Worm (Caenorhabditis elegans) whole organism, young adult: ENCODE measurements around the gene saeg-1.
A peak's percentile ranks its signal among the peaks of the same experiment; 100 is the strongest.

Source experiments
- B0336.3 ChIP-seq: fragments of 200-800 bp; sonication (Bioruptor generic); IDR thresholded peaks from 2 replicates; pipeline ENCODE4 v1.3.6; 2022; ENCODE audit warnings: missing genetic modification characterization, missing compliant biosample characterization
- C06A6.2 ChIP-seq: fragments of 200-800 bp; sonication (Bioruptor generic); conservative IDR thresholded peaks from 2 replicates; pipeline ENCODE4 v1.3.6; 2022; ENCODE audit warnings: missing genetic modification characterization, missing compliant biosample characterization
- F10E7.11 ChIP-seq: sonication (generic microtip); optimal IDR thresholded peaks from 2 replicates; lab custom pipeline; 2017; ENCODE audit warnings: mild to moderate bottlenecking, missing genetic modification characterization, moderate library complexity, missing compliant biosample characterization
- K11D2.4 ChIP-seq: fragments of 200-800 bp; sonication (Bioruptor generic); IDR thresholded peaks from 2 replicates; pipeline ENCODE4 v1.3.6; 2022; ENCODE audit warnings: missing genetic modification reagents, missing genetic modification characterization, missing compliant biosample characterization
- K12H6.12 ChIP-seq: fragments of 200-800 bp; sonication (Bioruptor generic); optimal IDR thresholded peaks from 2 replicates; lab custom pipeline; 2018; ENCODE audit warnings: mild to moderate bottlenecking, missing genetic modification characterization, missing compliant biosample characterization
- Y53F4B.3 ChIP-seq: fragments of 200-800 bp; sonication (Bioruptor generic); IDR thresholded peaks from 2 replicates; pipeline ENCODE4 v1.3.6; 2022; ENCODE audit warnings: missing genetic modification reagents, missing genetic modification characterization, missing compliant biosample characterization
- Y53G8AR.9 ChIP-seq: fragments of 200-800 bp; sonication (Bioruptor generic); conservative IDR thresholded peaks from 2 replicates; pipeline ENCODE4 v1.3.6; 2022; ENCODE audit warnings: missing genetic modification reagents, missing genetic modification characterization, missing compliant biosample characterization
- Y79H2A.3 ChIP-seq: fragments of 200-800 bp; sonication (Bioruptor generic); conservative IDR thresholded peaks from 2 replicates; pipeline ENCODE4 v1.3.6; 2022; ENCODE audit warnings: missing genetic modification reagents, missing genetic modification characterization, missing compliant biosample characterization
- ZK185.1 ChIP-seq: sonication (generic microtip); optimal IDR thresholded peaks from 2 replicates; lab custom pipeline; 2016; ENCODE audit warnings: mild to moderate bottlenecking, missing genetic modification characterization, missing compliant biosample characterization; ENCODE audit not compliant: poor library complexity, severe bottlenecking
- aptf-2 ChIP-seq: fragments of 200-800 bp; sonication (Bioruptor generic); conservative IDR thresholded peaks from 2 replicates; pipeline ENCODE4 v1.3.6; 2022; ENCODE audit warnings: missing genetic modification reagents, missing genetic modification characterization, missing compliant biosample characterization
- aptf-3 ChIP-seq: fragments of 200-800 bp; sonication (Bioruptor generic); IDR thresholded peaks from 2 replicates; pipeline ENCODE4 v1.3.6; 2022; ENCODE audit warnings: missing genetic modification characterization, missing compliant biosample characterization
- attf-5 ChIP-seq: fragments of 200-800 bp; sonication (Bioruptor generic); optimal IDR thresholded peaks from 2 replicates; lab custom pipeline; 2018; ENCODE audit warnings: mild to moderate bottlenecking, missing genetic modification characterization, missing compliant biosample characterization
- bed-2 ChIP-seq: fragments of 200-800 bp; sonication (Bioruptor generic); IDR thresholded peaks from 2 replicates; pipeline ENCODE4 v1.3.6; 2022; ENCODE audit warnings: missing genetic modification reagents, missing genetic modification characterization, missing compliant biosample characterization
- ccch-3 ChIP-seq: fragments of 200-800 bp; sonication (Bioruptor generic); optimal IDR thresholded peaks from 2 replicates; lab custom pipeline; 2018; ENCODE audit warnings: mild to moderate bottlenecking, missing genetic modification characterization, missing compliant biosample characterization
- cebp-1 ChIP-seq, 2 experiments: fragments of 200-800 bp in 1 of 2; sonication (Bioruptor generic) in 1 of 2; sonication (generic microtip) in 1 of 2; IDR thresholded peaks in 1 of 2; optimal IDR thresholded peaks in 1 of 2; 2 replicates each; pipeline versions ENCODE4 v1.3.6 to Lab custom; 2017 to 2022; ENCODE audit warnings: missing compliant biosample characterization in 2 of 2, missing genetic modification characterization in 2 of 2, mild to moderate bottlenecking in 1 of 2, missing genetic modification reagents in 1 of 2, moderate library complexity in 1 of 2
- cebp-2 ChIP-seq: fragments of 200-800 bp; sonication (Bioruptor generic); IDR thresholded peaks from 2 replicates; pipeline ENCODE4 v1.3.6; 2022; ENCODE audit warnings: missing genetic modification characterization, missing compliant biosample characterization
- ceh-27 ChIP-seq: fragments of 200-800 bp; sonication (Bioruptor generic); optimal IDR thresholded peaks from 2 replicates; lab custom pipeline; 2018; ENCODE audit warnings: mild to moderate bottlenecking, missing genetic modification characterization, moderate library complexity, missing compliant biosample characterization
- die-1 ChIP-seq: sonication (generic microtip); optimal IDR thresholded peaks from 2 replicates; lab custom pipeline; 2016; ENCODE audit warnings: missing genotype, mild to moderate bottlenecking, missing genetic modification characterization, missing compliant biosample characterization
- dox-1 ChIP-seq: fragments of 200-800 bp; sonication (Bioruptor generic); IDR thresholded peaks from 2 replicates; pipeline ENCODE4 v1.3.6; 2022; ENCODE audit warnings: missing genetic modification reagents, missing genetic modification characterization, missing compliant biosample characterization
- egl-18 ChIP-seq: fragments of 200-800 bp; sonication (Bioruptor generic); IDR thresholded peaks from 2 replicates; pipeline ENCODE4 v1.3.6; 2022; ENCODE audit warnings: missing genetic modification reagents, missing genetic modification characterization, missing compliant biosample characterization
- egrh-3 ChIP-seq: fragments of 200-800 bp; sonication (Bioruptor generic); IDR thresholded peaks from 2 replicates; pipeline ENCODE4 v1.3.6; 2022; ENCODE audit warnings: missing genetic modification reagents, missing genetic modification characterization, missing compliant biosample characterization
- ekl-4 ChIP-seq: fragments of 200-800 bp; sonication (Bioruptor generic); IDR thresholded peaks from 2 replicates; pipeline ENCODE4 v1.3.6; 2022; ENCODE audit warnings: missing genetic modification reagents, missing genetic modification characterization, missing compliant biosample characterization
- him-1 ChIP-seq: sonication (generic microtip); optimal IDR thresholded peaks from 2 replicates; lab custom pipeline; 2016; ENCODE audit warnings: missing genotype, missing genetic modification reagents, missing genetic modification characterization, missing compliant biosample characterization
- hmg-1.2 ChIP-seq: fragments of 200-800 bp; sonication (Bioruptor generic); IDR thresholded peaks from 2 replicates; pipeline ENCODE4 v1.3.6; 2022; ENCODE audit warnings: missing genetic modification reagents, missing genetic modification characterization, missing compliant biosample characterization
- hmg-20 ChIP-seq: fragments of 200-800 bp; sonication (Bioruptor generic); IDR thresholded peaks from 2 replicates; pipeline ENCODE4 v1.3.6; 2022; ENCODE audit warnings: missing genetic modification reagents, missing genetic modification characterization, missing compliant biosample characterization
- hrde-1 ChIP-seq: sonication (generic microtip); optimal IDR thresholded peaks from 2 replicates; lab custom pipeline; 2016; ENCODE audit warnings: missing genetic modification characterization, mild to moderate bottlenecking, missing compliant biosample characterization, moderate library complexity, missing genotype, missing genetic modification reagents, borderline replicate concordance
- hsf-1 ChIP-seq: fragments of 200-800 bp; sonication (Bioruptor generic); IDR thresholded peaks from 2 replicates; pipeline ENCODE4 v1.3.6; 2022; ENCODE audit warnings: missing genetic modification reagents, missing genetic modification characterization, missing compliant biosample characterization
- lin-35 ChIP-seq, 3 experiments: fragments of 150-350 bp in 2 of 3; sonication (generic microtip) in 1 of 3; optimal IDR thresholded peaks; 2 replicates each; lab custom pipeline; 2014 to 2018; ENCODE audit warnings: missing biosample characterization in 3 of 3, missing genetic modification characterization in 3 of 3, missing genetic modification reagents in 3 of 3
- lsl-1 ChIP-seq: fragments of 200-800 bp; sonication (Bioruptor generic); optimal IDR thresholded peaks from 2 replicates; lab custom pipeline; 2018; ENCODE audit warnings: mild to moderate bottlenecking, missing genetic modification characterization, moderate library complexity, missing compliant biosample characterization
- madf-8 ChIP-seq: fragments of 200-800 bp; sonication (Bioruptor generic); conservative IDR thresholded peaks from 2 replicates; pipeline ENCODE4 v1.3.6; 2022; ENCODE audit warnings: missing genetic modification reagents, missing genetic modification characterization, missing compliant biosample characterization
- mcd-1 ChIP-seq: fragments of 200-800 bp; sonication (Bioruptor generic); IDR thresholded peaks from 2 replicates; pipeline ENCODE4 v1.3.6; 2022; ENCODE audit warnings: missing genetic modification reagents, missing genetic modification characterization, missing compliant biosample characterization
- mes-4 ChIP-seq: sonication (generic microtip); optimal IDR thresholded peaks from 2 replicates; lab custom pipeline; 2016; ENCODE audit warnings: missing genotype, missing genetic modification characterization, missing compliant biosample characterization
- mxl-1 ChIP-seq: sonication (generic microtip); optimal IDR thresholded peaks from 2 replicates; lab custom pipeline; 2016; ENCODE audit warnings: missing genetic modification characterization, missing compliant biosample characterization
- nfya-1 ChIP-seq: sonication (generic microtip); optimal IDR thresholded peaks from 2 replicates; lab custom pipeline; 2017; ENCODE audit warnings: antibody characterized with exemption, missing compliant biosample characterization, missing genetic modification characterization, borderline replicate concordance; ENCODE audit not compliant: insufficient read depth
- nfya-2 ChIP-seq: fragments of 200-800 bp; sonication (Bioruptor generic); IDR thresholded peaks from 2 replicates; pipeline ENCODE4 v1.3.6; 2022; ENCODE audit warnings: missing genetic modification reagents, missing genetic modification characterization, missing compliant biosample characterization
- nfyb-1 ChIP-seq: fragments of 200-800 bp; sonication (Bioruptor generic); IDR thresholded peaks from 2 replicates; pipeline ENCODE4 v1.3.6; 2022; ENCODE audit warnings: missing genetic modification reagents, missing genetic modification characterization, missing compliant biosample characterization
- nhr-179 ChIP-seq: sonication (generic microtip); optimal IDR thresholded peaks from 2 replicates; lab custom pipeline; 2016; ENCODE audit warnings: mild to moderate bottlenecking, missing genetic modification characterization, missing compliant biosample characterization
- nhr-27 ChIP-seq: fragments of 200-800 bp; sonication (Bioruptor generic); optimal IDR thresholded peaks from 2 replicates; lab custom pipeline; 2018; ENCODE audit warnings: mild to moderate bottlenecking, missing genetic modification characterization, moderate library complexity, missing compliant biosample characterization
- nhr-90 ChIP-seq: sonication (generic microtip); optimal IDR thresholded peaks from 2 replicates; lab custom pipeline; 2016; ENCODE audit warnings: missing genotype, mild to moderate bottlenecking, missing genetic modification characterization, missing compliant biosample characterization
- sdz-38 ChIP-seq: sonication (generic microtip); optimal IDR thresholded peaks from 2 replicates; lab custom pipeline; 2016; ENCODE audit warnings: missing genotype, missing genetic modification characterization, missing compliant biosample characterization
- sea-2 ChIP-seq: fragments of 200-800 bp; sonication (Bioruptor generic); IDR thresholded peaks from 2 replicates; pipeline ENCODE4 v1.3.6; 2022; ENCODE audit warnings: missing genetic modification characterization, missing compliant biosample characterization
- snpc-1.3 ChIP-seq: sonication (generic microtip); optimal IDR thresholded peaks from 2 replicates; lab custom pipeline; 2017; ENCODE audit warnings: missing genetic modification characterization, mild to moderate bottlenecking, missing compliant biosample characterization, antibody characterized with exemption, moderate library complexity, missing genotype, missing genetic modification reagents; ENCODE audit not compliant: insufficient read depth
- tbp1 ChIP-seq: fragments of 200-800 bp; sonication (Bioruptor generic); optimal IDR thresholded peaks from 2 replicates; lab custom pipeline; 2018; ENCODE audit warnings: mild to moderate bottlenecking, missing genetic modification characterization, missing compliant biosample characterization
- unc-62 ChIP-seq: fragments of 150-350 bp; optimal IDR thresholded peaks from 2 replicates; lab custom pipeline; 2014; ENCODE audit warnings: missing biosample characterization, missing genetic modification reagents, missing genetic modification characterization
- xnd-1 ChIP-seq: sonication (generic microtip); optimal IDR thresholded peaks from 2 replicates; lab custom pipeline; 2016; ENCODE audit warnings: missing genotype, missing genetic modification reagents, missing genetic modification characterization, missing compliant biosample characterization
- ztf-25 ChIP-seq: fragments of 200-800 bp; sonication (Bioruptor generic); IDR thresholded peaks from 2 replicates; pipeline ENCODE4 v1.3.6; 2022; ENCODE audit warnings: missing genetic modification reagents, missing genetic modification characterization, missing compliant biosample characterization

Gene saeg-1

DNA sequence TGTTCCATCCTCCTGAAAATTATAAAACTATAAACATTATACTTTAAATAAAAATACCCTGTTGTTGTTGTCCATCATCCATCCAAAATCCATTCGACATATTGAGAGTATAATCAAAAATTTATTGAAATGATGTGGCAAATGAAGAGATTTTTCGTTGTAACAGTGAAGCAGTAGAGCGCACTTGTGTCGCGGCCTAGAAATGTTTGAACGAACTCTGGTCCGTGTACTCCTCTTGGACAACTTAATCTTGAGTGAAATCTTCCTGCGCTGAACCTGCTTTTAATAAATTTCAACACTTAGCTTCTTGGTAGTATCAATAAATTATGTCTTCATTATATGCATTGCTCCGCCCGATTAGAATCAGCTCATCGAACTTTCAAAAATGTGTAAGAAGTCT, 29.1 kb upstream of the saeg-1 start, which contains the start of the genes F32D8.14 and F32D8.5 (continued):
- no peak for TF ChIP-seq cebp-1 (GFP tag; IDR thresholded peaks at IDR 0.05; lab: Robert Waterston, UW)
- peak; percentile 56 for TF ChIP-seq cebp-1 (tag; optimal IDR thresholded peaks at IDR 0.05; lab: Kevin White, UChicago)
- no peak for TF ChIP-seq nfya-2 (GFP tag; lab: Robert Waterston, UW)
- no peak for TF ChIP-seq cebp-2
- TF ChIP-seq B0336.3 (GFP tag; lab: Robert Waterston, UW), result no peak
- no peak for TF ChIP-seq nhr-90
- TF ChIP-seq sea-2 (GFP tag; lab: Robert Waterston, UW), result no peak
- peak; percentile 8 for TF ChIP-seq ccch-3 (GFP tag; lab: Kevin White, UChicago)
- peak; percentile 30 for TF ChIP-seq lsl-1 (GFP tag; lab: Kevin White, UChicago)
- TF ChIP-seq him-1 (tag; lab: Kevin White, UChicago), result no peak
- TF ChIP-seq F10E7.11 (tag; lab: Kevin White, UChicago), result no peak
- peak in 1 of 3 experiments; percentile 76 for TF ChIP-seq lin-35 (GFP tag; optimal IDR thresholded peaks at IDR 0.05; lab: Kevin White, UChicago)
- TF ChIP-seq ekl-4, result no peak
- TF ChIP-seq mes-4 (tag; lab: Kevin White, UChicago), result no peak
- 0 out of 2 replicates have a peak, but pooled peaks have one; percentile 9 for TF ChIP-seq aptf-2 (GFP tag; lab: Robert Waterston, UW)
- TF ChIP-seq unc-62 (GFP tag; lab: Kevin White, UChicago), result no peak
- 0 out of 2 replicates have a peak, but pooled peaks have one; percentile 17 for TF ChIP-seq ztf-25
- peak; percentile 85 for TF ChIP-seq ZK185.1 (tag; lab: Kevin White, UChicago)
- TF ChIP-seq ceh-27 (GFP tag; lab: Kevin White, UChicago), result peak; percentile 84
- no peak for TF ChIP-seq aptf-3 (GFP tag; lab: Robert Waterston, UW)
- TF ChIP-seq hmg-1.2 (GFP tag; lab: Robert Waterston, UW), result peak; percentile 48; the same call in 1 of the 2 replicates
- no peak for TF ChIP-seq hsf-1
- TF ChIP-seq nfya-1, result no peak
- TF ChIP-seq tbp1, result peak; percentile 43
- no peak for TF ChIP-seq Y53G8AR.9 (GFP tag; lab: Robert Waterston, UW)
- 0 out of 2 replicates have a peak, but pooled peaks have one; percentile 36 for TF ChIP-seq nfyb-1 (GFP tag; lab: Robert Waterston, UW)
- TF ChIP-seq egl-18, result no peak
- TF ChIP-seq K12H6.12 (tag; lab: Kevin White, UChicago), result peak; percentile 41
- TF ChIP-seq Y53F4B.3 (GFP tag; lab: Robert Waterston, UW), result no peak
- peak; percentile 92 for TF ChIP-seq mcd-1
- TF ChIP-seq bed-2, result no peak
- no peak for TF ChIP-seq die-1 (tag; lab: Kevin White, UChicago)
- no peak for TF ChIP-seq xnd-1 (tag; lab: Kevin White, UChicago)
- no peak for TF ChIP-seq hmg-20 (GFP tag; lab: Robert Waterston, UW)
- TF ChIP-seq hrde-1 (tag; lab: Kevin White, UChicago), result no peak
- 0 out of 2 replicates have a peak, but pooled peaks have one; percentile 45 for TF ChIP-seq K11D2.4 (GFP tag; lab: Robert Waterston, UW)
- no peak for TF ChIP-seq nhr-27 (tag; lab: Kevin White, UChicago)
- no peak for TF ChIP-seq sdz-38
- no peak for TF ChIP-seq mxl-1 (tag; lab: Kevin White, UChicago)
- no peak for TF ChIP-seq madf-8
- TF ChIP-seq Y79H2A.3 (GFP tag; lab: Robert Waterston, UW), result no peak
- TF ChIP-seq attf-5 (GFP tag; lab: Kevin White, UChicago), result peak; percentile 60
- TF ChIP-seq dox-1 (GFP tag; lab: Robert Waterston, UW), result peak; percentile 81
- TF ChIP-seq C06A6.2 (GFP tag; lab: Robert Waterston, UW), result 0 out of 2 replicates have a peak, but pooled peaks have one; percentile 25
- TF ChIP-seq nhr-179 (tag; lab: Kevin White, UChicago), result no peak
- TF ChIP-seq snpc-1.3, result no peak
- no peak for TF ChIP-seq egrh-3
